Worm (Caenorhabditis elegans) whole organism, midembryonic: ENCODE measurements around the gene duxl-1.

Experiments
- T22C8.4 ChIP-seq: fragments of 200-800 bp; sonication (Bioruptor generic); IDR thresholded peaks from 2 replicates; pipeline ENCODE4 v1.3.6; 2022; ENCODE audit warnings: missing genetic modification characterization, missing compliant biosample characterization
- cog-1 ChIP-seq: sonication (generic microtip); optimal IDR thresholded peaks from 2 replicates; lab custom pipeline; 2016; ENCODE audit warnings: missing genetic modification characterization, missing compliant biosample characterization
- flt-1 ChIP-seq: fragments of 200-800 bp; sonication (Bioruptor generic); IDR thresholded peaks from 2 replicates; pipeline ENCODE4 v1.3.6; 2022; ENCODE audit warnings: missing genetic modification characterization, missing compliant biosample characterization
- klf-2 ChIP-seq: fragments of 200-800 bp; sonication (Bioruptor generic); conservative IDR thresholded peaks from 2 replicates; pipeline ENCODE4 v1.3.6; 2022; ENCODE audit warnings: missing genetic modification reagents, missing genetic modification characterization, missing compliant biosample characterization
- med-1 ChIP-seq: sonication (generic microtip); optimal IDR thresholded peaks from 2 replicates; lab custom pipeline; 2017; ENCODE audit warnings: missing genetic modification characterization, mild to moderate bottlenecking, missing compliant biosample characterization, antibody characterized with exemption, missing genetic modification reagents; ENCODE audit not compliant: insufficient read depth
- ref-1 ChIP-seq: fragments of 200-800 bp; sonication (Bioruptor generic); conservative IDR thresholded peaks from 2 replicates; pipeline ENCODE4 v1.3.6; 2022; ENCODE audit warnings: missing genetic modification reagents, missing genetic modification characterization, missing compliant biosample characterization
- tab-1 ChIP-seq: fragments of 200-800 bp; sonication (Bioruptor generic); IDR thresholded peaks from 2 replicates; pipeline ENCODE4 v1.3.6; 2022; ENCODE audit warnings: missing genetic modification characterization, missing compliant biosample characterization
- ztf-23 ChIP-seq: fragments of 200-800 bp; sonication (Bioruptor generic); IDR thresholded peaks from 2 replicates; pipeline ENCODE4 v1.3.6; 2022; ENCODE audit warnings: missing genetic modification reagents, missing genetic modification characterization, missing compliant biosample characterization
- ztf-29 ChIP-seq: fragments of 200-800 bp; sonication (Bioruptor generic); IDR thresholded peaks from 2 replicates; pipeline ENCODE4 v1.3.6; 2022; ENCODE audit warnings: missing genetic modification reagents, missing genetic modification characterization, missing compliant biosample characterization

- TF ChIP-seq klf-2 (GFP tag; lab: Robert Waterston, UW) = no peak
- TF ChIP-seq ref-1 (GFP tag; lab: Robert Waterston, UW) = no peak
- no peak for TF ChIP-seq ztf-29 (GFP tag; lab: Robert Waterston, UW)
- no peak for TF ChIP-seq med-1 (GFP tag; lab: Kevin White, UChicago)
- no peak for TF ChIP-seq flt-1
- TF ChIP-seq tab-1 (GFP tag; lab: Robert Waterston, UW) = no peak
- no peak for TF ChIP-seq ztf-23
- no peak for TF ChIP-seq T22C8.4 (GFP tag; lab: Robert Waterston, UW)
- no peak for TF ChIP-seq cog-1 (tag; lab: Kevin White, UChicago)
These were observed 31.0 kb downstream of the duxl-1 start, which contains the start of gene fbxc-26 for ce11 chrII:1694530-1694929.
